Worm (Caenorhabditis elegans): Measurements from ENCODE around the gene W03C9.6.

DNA sequence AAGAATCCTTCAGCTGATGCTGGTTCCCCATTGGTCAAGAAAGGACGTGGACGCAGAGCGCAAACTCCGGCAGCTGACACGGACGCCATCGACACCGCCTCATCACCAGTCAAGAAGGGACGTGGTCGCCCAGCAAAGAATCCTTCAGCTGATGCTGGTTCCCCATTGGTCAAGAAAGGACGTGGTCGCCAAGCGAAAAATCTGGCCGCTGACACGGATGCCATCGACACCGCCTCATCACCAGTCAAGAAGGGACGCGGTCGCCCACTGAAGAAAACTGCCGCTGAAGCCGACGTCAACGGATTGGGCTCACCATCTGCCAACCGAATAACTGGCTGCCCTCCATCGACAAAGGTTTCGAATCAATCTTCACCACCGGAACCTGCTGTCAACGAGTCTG lies 37.4 kb upstream of the W03C9.6 start:
- TF ChIP-seq flh-1 (GFP tag; optimal IDR thresholded peaks at IDR 0.05) = no peak
- TF ChIP-seq elt-1 (tag; optimal IDR thresholded peaks at IDR 0.05; ENCODE audit: borderline replicate concordance, insufficient read depth) = no peak
- no peak for TF ChIP-seq tbx-8 (GFP tag; optimal IDR thresholded peaks at IDR 0.05)
- TF ChIP-seq unc-39 (tag; optimal IDR thresholded peaks at IDR 0.05) = no peak
- no peak for TF ChIP-seq nhr-28 (tag; optimal IDR thresholded peaks at IDR 0.05)
- no peak for TF ChIP-seq unc-62 (GFP tag; optimal IDR thresholded peaks at IDR 0.05)
- TF ChIP-seq lsy-2 (tag; optimal IDR thresholded peaks at IDR 0.05) = no peak
- TF ChIP-seq elt-3 (tag; optimal IDR thresholded peaks at IDR 0.05) = no peak
- no peak for TF ChIP-seq snpc-4 (tag; optimal IDR thresholded peaks at IDR 0.05)
- no peak for TF ChIP-seq nhr-76 (tag; optimal IDR thresholded peaks at IDR 0.05)
- no peak for TF ChIP-seq zip-8 (tag; optimal IDR thresholded peaks at IDR 0.05)
- TF ChIP-seq mab-5 (tag; optimal IDR thresholded peaks at IDR 0.05) = no peak
- no peak for TF ChIP-seq nhr-2 (tag; optimal IDR thresholded peaks at IDR 0.05)
- TF ChIP-seq pha-4 (tag; optimal IDR thresholded peaks at IDR 0.05) = no peak
